Worm (Caenorhabditis elegans) whole organism, midembryonic: Measurements from ENCODE around the gene let-70.

Experiments used
- cog-1 ChIP-seq: sonication (generic microtip); optimal IDR thresholded peaks from 2 replicates; lab custom pipeline; 2016; ENCODE audit warnings: missing genetic modification characterization, missing compliant biosample characterization
- flt-1 ChIP-seq: fragments of 200-800 bp; sonication (Bioruptor generic); IDR thresholded peaks from 2 replicates; pipeline ENCODE4 v1.3.6; 2022; ENCODE audit warnings: missing genetic modification characterization, missing compliant biosample characterization
- klf-2 ChIP-seq: fragments of 200-800 bp; sonication (Bioruptor generic); conservative IDR thresholded peaks from 2 replicates; pipeline ENCODE4 v1.3.6; 2022; ENCODE audit warnings: missing genetic modification reagents, missing genetic modification characterization, missing compliant biosample characterization
- med-1 ChIP-seq: sonication (generic microtip); optimal IDR thresholded peaks from 2 replicates; lab custom pipeline; 2017; ENCODE audit warnings: missing genetic modification characterization, mild to moderate bottlenecking, missing compliant biosample characterization, antibody characterized with exemption, missing genetic modification reagents; ENCODE audit not compliant: insufficient read depth
- tab-1 ChIP-seq: fragments of 200-800 bp; sonication (Bioruptor generic); IDR thresholded peaks from 2 replicates; pipeline ENCODE4 v1.3.6; 2022; ENCODE audit warnings: missing genetic modification characterization, missing compliant biosample characterization

DNA sequence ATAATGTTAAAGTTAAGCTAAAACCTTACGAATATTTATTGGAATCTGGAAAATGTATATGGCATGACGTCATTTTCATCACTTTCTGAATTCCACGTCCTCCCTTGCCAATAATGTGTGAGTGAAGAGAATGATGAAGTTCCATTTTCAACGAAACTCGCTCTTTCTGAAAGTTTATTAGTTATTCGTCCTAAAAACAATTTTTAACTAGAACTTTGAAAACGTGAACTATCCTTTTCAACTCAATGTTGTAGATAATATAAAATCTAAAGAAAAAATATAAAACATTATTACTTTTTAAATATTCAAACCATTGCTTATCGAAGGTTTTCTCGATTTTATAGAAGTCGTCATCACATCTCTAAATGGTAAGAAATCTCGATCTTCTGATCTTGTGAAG is 7.5 kb upstream of the let-70 start, which contains the start of gene M7.7:
- TF ChIP-seq flt-1 (GFP tag; lab: Robert Waterston, UW) (no peak), med-1 (no peak), klf-2 (no peak), cog-1 (no peak), tab-1 (GFP tag; lab: Robert Waterston, UW) (no peak)
